Worm (Caenorhabditis elegans) whole organism, young adult: ENCODE results near the gene lgc-29.

Source experiments
- B0035.1 ChIP-seq: sonication (generic microtip); optimal IDR thresholded peaks from 2 replicates; lab custom pipeline; 2016; ENCODE audit warnings: missing genetic modification characterization, mild to moderate bottlenecking, missing compliant biosample characterization, missing genotype, missing genetic modification reagents
- C17E4.6 ChIP-seq: fragments of 200-800 bp; sonication (Bioruptor generic); IDR thresholded peaks from 2 replicates; pipeline ENCODE4 v1.3.6; 2022; ENCODE audit warnings: missing genetic modification reagents, missing genetic modification characterization, missing compliant biosample characterization
- D2030.7 ChIP-seq: fragments of 200-800 bp; sonication (Bioruptor generic); IDR thresholded peaks from 2 replicates; pipeline ENCODE4 v1.3.6; 2022; ENCODE audit warnings: missing genetic modification reagents, missing genetic modification characterization, missing compliant biosample characterization
- F22D6.2 ChIP-seq: sonication (generic microtip); optimal IDR thresholded peaks from 2 replicates; lab custom pipeline; 2016; ENCODE audit warnings: mild to moderate bottlenecking, missing genetic modification characterization, missing compliant biosample characterization
- F33H1.4 ChIP-seq: fragments of 200-800 bp; sonication (Bioruptor generic); IDR thresholded peaks from 2 replicates; pipeline ENCODE4 v1.3.6; 2022; ENCODE audit warnings: missing genetic modification reagents, missing genetic modification characterization, missing compliant biosample characterization
- F49E8.2 ChIP-seq: sonication (generic microtip); optimal IDR thresholded peaks from 3 replicates; lab custom pipeline; 2017; ENCODE audit warnings: missing genetic modification characterization, mild to moderate bottlenecking, missing compliant biosample characterization, antibody characterized with exemption, moderate library complexity; ENCODE audit not compliant: insufficient read depth
- F52B5.7 ChIP-seq: sonication (generic microtip); optimal IDR thresholded peaks from 2 replicates; lab custom pipeline; 2016; ENCODE audit warnings: mild to moderate bottlenecking, missing genetic modification characterization, missing compliant biosample characterization
- K11D2.4 ChIP-seq: fragments of 200-800 bp; sonication (Bioruptor generic); IDR thresholded peaks from 2 replicates; pipeline ENCODE4 v1.3.6; 2022; ENCODE audit warnings: missing genetic modification reagents, missing genetic modification characterization, missing compliant biosample characterization
- K12H6.12 ChIP-seq: fragments of 200-800 bp; sonication (Bioruptor generic); optimal IDR thresholded peaks from 2 replicates; lab custom pipeline; 2018; ENCODE audit warnings: mild to moderate bottlenecking, missing genetic modification characterization, missing compliant biosample characterization
- T26A5.8 ChIP-seq: sonication (generic microtip); optimal IDR thresholded peaks from 2 replicates; lab custom pipeline; 2016; ENCODE audit warnings: missing genetic modification characterization, missing compliant biosample characterization
- Y53F4B.3 ChIP-seq: fragments of 200-800 bp; sonication (Bioruptor generic); IDR thresholded peaks from 2 replicates; pipeline ENCODE4 v1.3.6; 2022; ENCODE audit warnings: missing genetic modification reagents, missing genetic modification characterization, missing compliant biosample characterization
- Y67H2A.10 ChIP-seq: fragments of 200-800 bp; sonication (Bioruptor generic); conservative IDR thresholded peaks from 2 replicates; pipeline ENCODE4 v1.3.6; 2022; ENCODE audit warnings: missing genetic modification reagents, missing genetic modification characterization, missing compliant biosample characterization
- ZK185.1 ChIP-seq: sonication (generic microtip); optimal IDR thresholded peaks from 2 replicates; lab custom pipeline; 2016; ENCODE audit warnings: mild to moderate bottlenecking, missing genetic modification characterization, missing compliant biosample characterization; ENCODE audit not compliant: poor library complexity, severe bottlenecking
- attf-3 ChIP-seq: fragments of 200-800 bp; sonication (Bioruptor generic); conservative IDR thresholded peaks from 2 replicates; pipeline ENCODE4 v1.3.6; 2022; ENCODE audit warnings: missing genetic modification reagents, missing genetic modification characterization, missing compliant biosample characterization
- ceh-58 ChIP-seq: fragments of 200-800 bp; sonication (Bioruptor generic); IDR thresholded peaks from 2 replicates; pipeline ENCODE4 v1.3.6; 2022; ENCODE audit warnings: missing genetic modification characterization, missing compliant biosample characterization
- ceh-79 ChIP-seq: sonication (generic microtip); optimal IDR thresholded peaks from 2 replicates; lab custom pipeline; 2017; ENCODE audit warnings: mild to moderate bottlenecking, missing genetic modification characterization, missing compliant biosample characterization
- dox-1 ChIP-seq: fragments of 200-800 bp; sonication (Bioruptor generic); IDR thresholded peaks from 2 replicates; pipeline ENCODE4 v1.3.6; 2022; ENCODE audit warnings: missing genetic modification reagents, missing genetic modification characterization, missing compliant biosample characterization
- dpff-1 ChIP-seq: sonication (generic microtip); optimal IDR thresholded peaks from 2 replicates; lab custom pipeline; 2017; ENCODE audit warnings: mild to moderate bottlenecking, missing genetic modification characterization, missing compliant biosample characterization
- egl-18 ChIP-seq: fragments of 200-800 bp; sonication (Bioruptor generic); IDR thresholded peaks from 2 replicates; pipeline ENCODE4 v1.3.6; 2022; ENCODE audit warnings: missing genetic modification reagents, missing genetic modification characterization, missing compliant biosample characterization
- egl-44 ChIP-seq: fragments of 200-800 bp; sonication (Bioruptor generic); IDR thresholded peaks from 2 replicates; pipeline ENCODE4 v1.3.6; 2022; ENCODE audit warnings: missing genetic modification reagents, missing genetic modification characterization, missing compliant biosample characterization
- gei-17 ChIP-seq: fragments of 200-800 bp; sonication (Bioruptor generic); optimal IDR thresholded peaks from 2 replicates; lab custom pipeline; 2018; ENCODE audit warnings: mild to moderate bottlenecking, missing genetic modification characterization, missing compliant biosample characterization
- him-1 ChIP-seq: sonication (generic microtip); optimal IDR thresholded peaks from 2 replicates; lab custom pipeline; 2016; ENCODE audit warnings: missing genotype, missing genetic modification reagents, missing genetic modification characterization, missing compliant biosample characterization
- hlh-26 ChIP-seq: fragments of 200-800 bp; sonication (Bioruptor generic); conservative IDR thresholded peaks from 2 replicates; pipeline ENCODE4 v1.3.6; 2022; ENCODE audit warnings: missing genetic modification reagents, missing genetic modification characterization, missing compliant biosample characterization
- let-526 ChIP-seq: fragments of 200-800 bp; sonication (Bioruptor generic); IDR thresholded peaks from 2 replicates; pipeline ENCODE4 v1.3.6; 2022; ENCODE audit warnings: missing genetic modification reagents, missing genetic modification characterization, missing compliant biosample characterization
- let-607 ChIP-seq, 2 experiments: fragments of 200-800 bp in 1 of 2; sonication (Bioruptor generic) in 1 of 2; sonication (generic microtip) in 1 of 2; optimal IDR thresholded peaks; 2 replicates each; lab custom pipeline; 2016 to 2018; ENCODE audit warnings: mild to moderate bottlenecking in 2 of 2, missing compliant biosample characterization in 2 of 2, missing genetic modification characterization in 2 of 2, moderate library complexity in 2 of 2, missing genotype in 1 of 2
- lin-26 ChIP-seq: fragments of 200-800 bp; sonication (Bioruptor generic); IDR thresholded peaks from 2 replicates; pipeline ENCODE4 v1.3.6; 2022; ENCODE audit warnings: missing genetic modification reagents, missing genetic modification characterization, missing compliant biosample characterization
- lin-35 ChIP-seq, 3 experiments: fragments of 150-350 bp in 2 of 3; sonication (generic microtip) in 1 of 3; optimal IDR thresholded peaks; 2 replicates each; lab custom pipeline; 2014 to 2018; ENCODE audit warnings: missing biosample characterization in 3 of 3, missing genetic modification characterization in 3 of 3, missing genetic modification reagents in 3 of 3
- lir-1 ChIP-seq: fragments of 200-800 bp; sonication (Bioruptor generic); conservative IDR thresholded peaks from 2 replicates; pipeline ENCODE4 v1.3.6; 2022; ENCODE audit warnings: missing genetic modification reagents, missing genetic modification characterization, missing compliant biosample characterization
- madf-3 ChIP-seq: fragments of 200-800 bp; sonication (Bioruptor generic); IDR thresholded peaks from 2 replicates; pipeline ENCODE4 v1.3.6; 2022; ENCODE audit warnings: missing genetic modification reagents, missing genetic modification characterization, missing compliant biosample characterization
- mcd-1 ChIP-seq: fragments of 200-800 bp; sonication (Bioruptor generic); IDR thresholded peaks from 2 replicates; pipeline ENCODE4 v1.3.6; 2022; ENCODE audit warnings: missing genetic modification reagents, missing genetic modification characterization, missing compliant biosample characterization
- mel-28 ChIP-seq: sonication (generic microtip); optimal IDR thresholded peaks from 2 replicates; lab custom pipeline; 2016; ENCODE audit warnings: borderline replicate concordance, mild to moderate bottlenecking, missing genetic modification characterization, missing compliant biosample characterization
- nfya-2 ChIP-seq: fragments of 200-800 bp; sonication (Bioruptor generic); IDR thresholded peaks from 2 replicates; pipeline ENCODE4 v1.3.6; 2022; ENCODE audit warnings: missing genetic modification reagents, missing genetic modification characterization, missing compliant biosample characterization
- nfyb-1 ChIP-seq: fragments of 200-800 bp; sonication (Bioruptor generic); IDR thresholded peaks from 2 replicates; pipeline ENCODE4 v1.3.6; 2022; ENCODE audit warnings: missing genetic modification reagents, missing genetic modification characterization, missing compliant biosample characterization
- nhr-27 ChIP-seq: fragments of 200-800 bp; sonication (Bioruptor generic); optimal IDR thresholded peaks from 2 replicates; lab custom pipeline; 2018; ENCODE audit warnings: mild to moderate bottlenecking, missing genetic modification characterization, moderate library complexity, missing compliant biosample characterization
- nhr-90 ChIP-seq: sonication (generic microtip); optimal IDR thresholded peaks from 2 replicates; lab custom pipeline; 2016; ENCODE audit warnings: missing genotype, mild to moderate bottlenecking, missing genetic modification characterization, missing compliant biosample characterization
- rcor-1 ChIP-seq: fragments of 200-800 bp; sonication (Bioruptor generic); IDR thresholded peaks from 2 replicates; pipeline ENCODE4 v1.3.6; 2022; ENCODE audit warnings: missing genetic modification reagents, missing genetic modification characterization, missing compliant biosample characterization
- rec-8 ChIP-seq, 2 experiments: sonication (generic microtip); optimal IDR thresholded peaks; 2 replicates each; lab custom pipeline; 2016; ENCODE audit warnings: mild to moderate bottlenecking in 2 of 2, missing genetic modification characterization in 2 of 2, missing genetic modification reagents in 2 of 2, missing genotype in 2 of 2, missing biosample characterization in 1 of 2, missing compliant biosample characterization in 1 of 2, moderate library complexity in 1 of 2
- sdz-38 ChIP-seq: sonication (generic microtip); optimal IDR thresholded peaks from 2 replicates; lab custom pipeline; 2016; ENCODE audit warnings: missing genotype, missing genetic modification characterization, missing compliant biosample characterization
- snpc-1.3 ChIP-seq: sonication (generic microtip); optimal IDR thresholded peaks from 2 replicates; lab custom pipeline; 2017; ENCODE audit warnings: missing genetic modification characterization, mild to moderate bottlenecking, missing compliant biosample characterization, antibody characterized with exemption, moderate library complexity, missing genotype, missing genetic modification reagents; ENCODE audit not compliant: insufficient read depth
- xnd-1 ChIP-seq: sonication (generic microtip); optimal IDR thresholded peaks from 2 replicates; lab custom pipeline; 2016; ENCODE audit warnings: missing genotype, missing genetic modification reagents, missing genetic modification characterization, missing compliant biosample characterization
- ztf-25 ChIP-seq: fragments of 200-800 bp; sonication (Bioruptor generic); IDR thresholded peaks from 2 replicates; pipeline ENCODE4 v1.3.6; 2022; ENCODE audit warnings: missing genetic modification reagents, missing genetic modification characterization, missing compliant biosample characterization
- ztf-26 ChIP-seq: sonication (generic microtip); optimal IDR thresholded peaks from 2 replicates; lab custom pipeline; 2017; ENCODE audit warnings: missing genetic modification characterization, missing compliant biosample characterization

lgc-29 gene

DNA sequence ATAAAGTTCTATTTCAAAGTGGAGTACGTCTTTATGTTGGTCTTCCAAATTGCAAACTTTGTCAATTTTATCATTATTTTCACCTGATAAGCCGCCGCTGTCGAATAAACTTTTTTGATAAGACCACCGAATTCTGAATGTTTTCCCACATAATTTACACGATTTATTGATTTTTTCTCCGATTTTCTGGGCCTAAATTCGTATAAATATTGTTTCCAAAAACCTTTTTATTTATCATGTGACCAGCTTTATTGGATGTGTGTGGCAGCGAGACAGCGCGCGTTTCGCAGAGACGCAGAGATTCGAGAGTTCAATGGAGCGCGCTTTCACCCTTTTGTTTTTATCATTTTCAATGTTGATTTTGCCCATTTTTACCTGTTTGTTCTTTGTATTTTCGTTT is 4.2 kb downstream of the lgc-29 start (continued):
- TF ChIP-seq lir-1 (GFP tag; lab: Robert Waterston, UW) (no peak), xnd-1 (no peak), nfyb-1 (0 out of 2 replicates have a peak, but pooled peaks have one; percentile 24), ZK185.1 (tag; lab: Kevin White, UChicago) (no peak), mcd-1 (peak; percentile 96), lin-35 (GFP tag; optimal IDR thresholded peaks at IDR 0.05; lab: Kevin White, UChicago) (peak in 1 of 3 experiments; percentile 47), D2030.7 (GFP tag; lab: Robert Waterston, UW) (no peak), K12H6.12 (tag; lab: Kevin White, UChicago) (no peak), nfya-2 (GFP tag; lab: Robert Waterston, UW) (no peak), egl-44 (GFP tag; lab: Robert Waterston, UW) (no peak), mel-28 (tag; lab: Kevin White, UChicago) (no peak), rcor-1 (GFP tag; lab: Robert Waterston, UW) (no peak), dox-1 (GFP tag; lab: Robert Waterston, UW) (peak; percentile 72), let-526 (GFP tag; lab: Robert Waterston, UW) (no peak), let-607 (tag; optimal IDR thresholded peaks at IDR 0.05; lab: Kevin White, UChicago) (no peak), madf-3 (no peak), B0035.1 (tag; lab: Kevin White, UChicago) (no peak), K11D2.4 (GFP tag; lab: Robert Waterston, UW) (peak; percentile 52; the same call in 1 of the 2 replicates), rec-8 (tag; optimal IDR thresholded peaks at IDR 0.05; lab: Kevin White, UChicago) (no peak), F22D6.2 (tag; lab: Kevin White, UChicago) (no peak), Y53F4B.3 (GFP tag; lab: Robert Waterston, UW) (no peak), nhr-90 (no peak), Y67H2A.10 (GFP tag; lab: Robert Waterston, UW) (no peak), T26A5.8 (tag; lab: Kevin White, UChicago) (no peak)

DNA sequence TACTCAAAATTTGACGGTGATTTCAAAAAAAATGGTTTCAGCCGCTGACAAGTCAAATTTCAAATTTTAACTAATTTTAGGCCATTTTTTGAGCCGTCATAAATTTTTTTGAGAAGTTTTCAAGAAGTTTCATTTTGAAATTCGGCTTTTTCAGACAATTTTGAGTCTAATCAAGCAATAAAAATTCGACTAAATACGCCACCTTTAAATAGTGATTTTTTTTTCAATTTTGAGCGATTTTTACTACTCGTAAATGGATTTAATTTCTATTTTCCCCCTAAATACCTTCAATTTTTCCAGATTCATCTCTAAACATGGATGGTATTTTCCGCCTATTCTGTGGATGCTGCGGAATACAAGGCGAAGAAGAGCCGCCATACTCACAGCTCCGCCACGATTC is 5.4 kb downstream of the lgc-29 start, which contains the start of gene Y45G5AL.1:
TSS of gene Y45G5AL.1 (plus strand) at position 301 of the 400 bp plus-strand sequence.
- TF ChIP-seq lin-26 (no peak), ceh-58 (GFP tag; lab: Robert Waterston, UW) (no peak), ztf-25 (GFP tag; lab: Robert Waterston, UW) (no peak), F33H1.4 (GFP tag; lab: Robert Waterston, UW) (no peak), him-1 (tag; lab: Kevin White, UChicago) (no peak), F49E8.2 (tag; lab: Kevin White, UChicago) (no peak), C17E4.6 (no peak), nhr-27 (tag; lab: Kevin White, UChicago) (no peak), attf-3 (no peak), dpff-1 (tag; lab: Kevin White, UChicago) (no peak), sdz-38 (tag; lab: Kevin White, UChicago) (no peak), ztf-26 (no peak), ceh-79 (no peak), mel-28 (tag; lab: Kevin White, UChicago) (no peak), F52B5.7 (tag; lab: Kevin White, UChicago) (no peak), egl-18 (no peak), gei-17 (GFP tag; lab: Kevin White, UChicago) (no peak), hlh-26 (no peak), snpc-1.3 (tag; lab: Kevin White, UChicago) (no peak)
